Worm (Caenorhabditis elegans): ENCODE data around the gene mcm-6.
A peak's percentile ranks its signal among the peaks of the same experiment; 100 is the strongest.

mcm-6 gene

ce11 chrIII:9767095-9767494 lies 27.1 kb upstream of the mcm-6 start:
- TF ChIP-seq pha-4 (tag; optimal IDR thresholded peaks at IDR 0.05) (no peak), blmp-1 (tag; optimal IDR thresholded peaks at IDR 0.05) (no peak), ceh-43 (GFP tag; optimal IDR thresholded peaks at IDR 0.05) (no peak), sptf-1 (tag; optimal IDR thresholded peaks at IDR 0.05) (no peak), drap-1 (GFP tag; optimal IDR thresholded peaks at IDR 0.05) (no peak), unc-62 (GFP tag; optimal IDR thresholded peaks at IDR 0.05) (no peak), ztf-11 (tag; optimal IDR thresholded peaks at IDR 0.05) (no peak), unc-39 (tag; optimal IDR thresholded peaks at IDR 0.05) (no peak), elt-1 (tag; optimal IDR thresholded peaks at IDR 0.05; ENCODE audit: borderline replicate concordance, insufficient read depth) (no peak), snpc-4 (tag; optimal IDR thresholded peaks at IDR 0.05) (no peak), nhr-237 (tag; optimal IDR thresholded peaks at IDR 0.05) (no peak), unc-120 (tag; optimal IDR thresholded peaks at IDR 0.05; ENCODE audit: poor library complexity, severe bottlenecking) (no peak), mab-5 (tag; optimal IDR thresholded peaks at IDR 0.05) (no peak), ham-2 (GFP tag; optimal IDR thresholded peaks at IDR 0.05) (no peak), elt-3 (tag; optimal IDR thresholded peaks at IDR 0.05) (no peak), mls-2 (tag; optimal IDR thresholded peaks at IDR 0.05) (no peak), lin-32 (GFP tag; optimal IDR thresholded peaks at IDR 0.05) (no peak), lin-13 (tag; optimal IDR thresholded peaks at IDR 0.05) (no peak), tbx-8 (GFP tag; optimal IDR thresholded peaks at IDR 0.05) (no peak), zip-8 (tag; optimal IDR thresholded peaks at IDR 0.05) (no peak)

ce11 chrIII:9768023-9768422 lies 26.1 kb upstream of the mcm-6 start:
- no peak for TF ChIP-seq pha-4 (tag; optimal IDR thresholded peaks at IDR 0.05)
- no peak for TF ChIP-seq nhr-2 (tag; optimal IDR thresholded peaks at IDR 0.05)
- no peak for TF ChIP-seq sptf-1 (tag; optimal IDR thresholded peaks at IDR 0.05)
- TF ChIP-seq ham-2 (GFP tag; optimal IDR thresholded peaks at IDR 0.05) = no peak
- no peak for TF ChIP-seq hlh-1 (tag; optimal IDR thresholded peaks at IDR 0.05)
- TF ChIP-seq lin-32 (GFP tag; optimal IDR thresholded peaks at IDR 0.05) = peak; percentile 24
- TF ChIP-seq ceh-83 (GFP tag; optimal IDR thresholded peaks at IDR 0.05) = no peak
- no peak for TF ChIP-seq nhr-76 (tag; optimal IDR thresholded peaks at IDR 0.05)

- TF ChIP-seq M03D4.4 (tag; optimal IDR thresholded peaks at IDR 0.05) (no peak), lsy-2 (tag; optimal IDR thresholded peaks at IDR 0.05) (no peak), unc-39 (tag; optimal IDR thresholded peaks at IDR 0.05) (no peak), unc-62 (GFP tag; optimal IDR thresholded peaks at IDR 0.05) (no peak)
These were observed 23.6 kb upstream of the mcm-6 start for ce11 chrIII:9770590-9770989.

ce11 chrIII:9772394-9772793 lies 21.8 kb upstream of the mcm-6 start:
- TF ChIP-seq mls-2 (tag; optimal IDR thresholded peaks at IDR 0.05) = no peak
- no peak for TF ChIP-seq sem-2 (GFP tag; optimal IDR thresholded peaks at IDR 0.05)
- no peak for TF ChIP-seq pha-4 (tag; optimal IDR thresholded peaks at IDR 0.05)
- no peak for TF ChIP-seq ceh-43 (GFP tag; optimal IDR thresholded peaks at IDR 0.05)
- no peak for TF ChIP-seq M03D4.4 (tag; optimal IDR thresholded peaks at IDR 0.05)
- TF ChIP-seq unc-62 (GFP tag; optimal IDR thresholded peaks at IDR 0.05) = no peak

ce11 chrIII:9775916-9776315 lies 18.3 kb upstream of the mcm-6 start:
- TF ChIP-seq ceh-83 (GFP tag; optimal IDR thresholded peaks at IDR 0.05) (no peak), mls-2 (tag; optimal IDR thresholded peaks at IDR 0.05) (no peak), nhr-12 (tag; optimal IDR thresholded peaks at IDR 0.05) (no peak)

ce11 chrIII:9776323-9776722 lies 17.8 kb upstream of the mcm-6 start, which contains the start of gene usp-46:
TSS of gene usp-46 (plus strand) at chrIII:9776623.
- TF ChIP-seq lin-13 (tag; optimal IDR thresholded peaks at IDR 0.05) = no peak
- TF ChIP-seq ceh-39 (tag; optimal IDR thresholded peaks at IDR 0.05) = peak; percentile 16
- no peak for TF ChIP-seq elt-1 (tag; optimal IDR thresholded peaks at IDR 0.05; ENCODE audit: borderline replicate concordance, insufficient read depth)
- no peak for TF ChIP-seq sem-2 (GFP tag; optimal IDR thresholded peaks at IDR 0.05)
- no peak for TF ChIP-seq cnd-1 (tag; optimal IDR thresholded peaks at IDR 0.05)
- TF ChIP-seq snpc-4 (tag; optimal IDR thresholded peaks at IDR 0.05) = no peak
- peak; percentile 20 for TF ChIP-seq unc-120 (tag; optimal IDR thresholded peaks at IDR 0.05; ENCODE audit: poor library complexity, severe bottlenecking)
- TF ChIP-seq pha-4 (tag; optimal IDR thresholded peaks at IDR 0.05) = no peak
